Worm (Caenorhabditis elegans) whole organism, mixed stage, embryonic: ENCODE results near the gene nspg-12.

ENCODE experiments used
- M03D4.4 ChIP-seq: sonication (generic microtip); optimal IDR thresholded peaks from 2 replicates; lab custom pipeline; 2017; ENCODE audit warnings: mild to moderate bottlenecking, missing genetic modification characterization, missing compliant biosample characterization
- bed-3 ChIP-seq: fragments of 200-800 bp; sonication (Bioruptor generic); optimal IDR thresholded peaks from 3 replicates; lab custom pipeline; 2018; ENCODE audit warnings: mild to moderate bottlenecking, missing genetic modification characterization, moderate library complexity, missing compliant biosample characterization
- blmp-1 ChIP-seq: fragments of 150-350 bp; optimal IDR thresholded peaks from 2 replicates; lab custom pipeline; 2014; ENCODE audit warnings: missing biosample characterization, missing genetic modification characterization
- ceh-43 ChIP-seq: fragments of 200-800 bp; sonication (Bioruptor generic); optimal IDR thresholded peaks from 2 replicates; lab custom pipeline; 2018; ENCODE audit warnings: mild to moderate bottlenecking, missing genetic modification characterization, moderate library complexity, missing compliant biosample characterization
- ceh-83 ChIP-seq: fragments of 200-800 bp; sonication (Bioruptor generic); optimal IDR thresholded peaks from 2 replicates; lab custom pipeline; 2018; ENCODE audit warnings: mild to moderate bottlenecking, missing genetic modification characterization, missing compliant biosample characterization
- ces-1 ChIP-seq: fragments of 150-350 bp; optimal IDR thresholded peaks from 2 replicates; lab custom pipeline; 2014; ENCODE audit warnings: missing biosample characterization, missing genetic modification reagents, missing genetic modification characterization
- cnd-1 ChIP-seq: fragments of 200-800 bp; sonication (Bioruptor generic); optimal IDR thresholded peaks from 2 replicates; lab custom pipeline; 2018; ENCODE audit warnings: mild to moderate bottlenecking, missing genetic modification characterization, missing compliant biosample characterization
- drap-1 ChIP-seq: fragments of 200-800 bp; sonication (Bioruptor generic); optimal IDR thresholded peaks from 3 replicates; lab custom pipeline; 2018; ENCODE audit warnings: mild to moderate bottlenecking, missing genetic modification characterization, missing compliant biosample characterization
- elt-1 ChIP-seq: sonication (generic microtip); optimal IDR thresholded peaks from 2 replicates; lab custom pipeline; 2017; ENCODE audit warnings: missing genetic modification characterization, mild to moderate bottlenecking, missing compliant biosample characterization, antibody characterized with exemption, moderate library complexity, borderline replicate concordance; ENCODE audit not compliant: insufficient read depth
- elt-3 ChIP-seq: fragments of 150-350 bp; optimal IDR thresholded peaks from 2 replicates; lab custom pipeline; 2014; ENCODE audit warnings: missing biosample characterization, missing genetic modification characterization
- flh-1 ChIP-seq: fragments of 200-800 bp; sonication (Bioruptor generic); optimal IDR thresholded peaks from 2 replicates; lab custom pipeline; 2018; ENCODE audit warnings: mild to moderate bottlenecking, missing genetic modification characterization, moderate library complexity, missing compliant biosample characterization
- ham-2 ChIP-seq: fragments of 200-800 bp; sonication (Bioruptor generic); optimal IDR thresholded peaks from 2 replicates; lab custom pipeline; 2018; ENCODE audit warnings: mild to moderate bottlenecking, missing genetic modification characterization, missing compliant biosample characterization
- hlh-1 ChIP-seq: fragments of 150-350 bp; optimal IDR thresholded peaks from 2 replicates; lab custom pipeline; 2014; ENCODE audit warnings: missing biosample characterization, missing genetic modification reagents, missing genetic modification characterization
- lin-13 ChIP-seq: fragments of 150-350 bp; optimal IDR thresholded peaks from 2 replicates; lab custom pipeline; 2014; ENCODE audit warnings: missing biosample characterization, missing genetic modification characterization
- lin-32 ChIP-seq: fragments of 200-800 bp; sonication (Bioruptor generic); optimal IDR thresholded peaks from 2 replicates; lab custom pipeline; 2018; ENCODE audit warnings: mild to moderate bottlenecking, missing genetic modification characterization, missing compliant biosample characterization
- mab-5 ChIP-seq: fragments of 150-350 bp; optimal IDR thresholded peaks from 2 replicates; lab custom pipeline; 2014; ENCODE audit warnings: missing biosample characterization, missing genetic modification characterization
- mep-1 ChIP-seq: fragments of 150-350 bp; optimal IDR thresholded peaks from 2 replicates; lab custom pipeline; 2017; ENCODE audit warnings: missing biosample characterization, missing genetic modification reagents, missing genetic modification characterization, inconsistent platforms
- mls-2 ChIP-seq: sonication (generic microtip); optimal IDR thresholded peaks from 2 replicates; lab custom pipeline; 2016; ENCODE audit warnings: mild to moderate bottlenecking, missing genetic modification characterization, moderate library complexity, missing compliant biosample characterization
- nhr-12 ChIP-seq: fragments of 150-350 bp; optimal IDR thresholded peaks from 2 replicates; lab custom pipeline; 2014; ENCODE audit warnings: missing biosample characterization, missing genetic modification characterization
- nhr-2 ChIP-seq: fragments of 150-350 bp; optimal IDR thresholded peaks from 2 replicates; lab custom pipeline; 2014; ENCODE audit warnings: missing biosample characterization, missing genetic modification characterization
- nhr-237 ChIP-seq: fragments of 150-350 bp; optimal IDR thresholded peaks from 2 replicates; lab custom pipeline; 2014; ENCODE audit warnings: missing biosample characterization, missing genetic modification characterization
- nhr-28 ChIP-seq: fragments of 150-350 bp; optimal IDR thresholded peaks from 2 replicates; lab custom pipeline; 2014; ENCODE audit warnings: missing biosample characterization, missing genetic modification characterization
- pha-4 ChIP-seq: fragments of 150-350 bp; optimal IDR thresholded peaks from 2 replicates; lab custom pipeline; 2018; ENCODE audit warnings: missing biosample characterization, missing genetic modification reagents, missing genetic modification characterization
- sem-2 ChIP-seq: fragments of 200-800 bp; sonication (Bioruptor generic); optimal IDR thresholded peaks from 2 replicates; lab custom pipeline; 2018; ENCODE audit warnings: mild to moderate bottlenecking, missing genetic modification characterization, missing compliant biosample characterization
- snpc-4 ChIP-seq: fragments of 150-350 bp; optimal IDR thresholded peaks from 2 replicates; lab custom pipeline; 2014; ENCODE audit warnings: missing biosample characterization, missing genetic modification characterization
- sptf-1 ChIP-seq: sonication (generic microtip); optimal IDR thresholded peaks from 2 replicates; lab custom pipeline; 2017; ENCODE audit warnings: mild to moderate bottlenecking, missing genetic modification characterization, moderate library complexity, missing compliant biosample characterization
- tbx-8 ChIP-seq: fragments of 200-800 bp; sonication (Bioruptor generic); optimal IDR thresholded peaks from 2 replicates; lab custom pipeline; 2018; ENCODE audit warnings: mild to moderate bottlenecking, missing genetic modification characterization, moderate library complexity, missing compliant biosample characterization
- unc-39 ChIP-seq: fragments of 150-350 bp; optimal IDR thresholded peaks from 2 replicates; lab custom pipeline; 2014; ENCODE audit warnings: missing biosample characterization, missing genetic modification characterization
- unc-62 ChIP-seq: fragments of 150-350 bp; optimal IDR thresholded peaks from 2 replicates; lab custom pipeline; 2014; ENCODE audit warnings: missing biosample characterization, missing genetic modification reagents, missing genetic modification characterization
- zip-8 ChIP-seq: fragments of 150-350 bp; optimal IDR thresholded peaks from 2 replicates; lab custom pipeline; 2014; ENCODE audit warnings: missing biosample characterization, missing genetic modification characterization
- ztf-11 ChIP-seq: fragments of 150-350 bp; optimal IDR thresholded peaks from 2 replicates; lab custom pipeline; 2014; ENCODE audit warnings: missing biosample characterization, missing genetic modification characterization

nspg-12 gene

DNA sequence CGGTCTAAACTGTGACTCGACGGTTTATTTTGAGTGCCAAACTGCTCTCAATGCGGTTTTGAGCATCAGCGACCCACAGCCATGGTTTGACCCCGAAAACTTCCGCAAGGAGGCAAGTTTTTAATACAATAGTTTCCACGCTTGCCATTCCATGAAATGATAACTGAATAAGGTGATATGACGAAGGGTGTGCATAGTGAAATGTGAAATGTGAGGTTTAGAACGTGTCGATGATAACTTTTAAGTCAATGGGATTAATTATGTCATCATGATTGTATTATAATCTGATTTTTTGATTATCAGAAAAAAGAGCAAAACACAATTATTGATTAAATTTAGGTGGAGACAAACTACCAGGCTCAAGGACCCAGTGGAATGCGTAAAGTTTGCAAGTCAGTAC is 1.8 kb upstream of the nspg-12 start:
- TF ChIP-seq nhr-2 (tag; lab: Kevin White, UChicago), result no peak
- no peak for TF ChIP-seq ceh-83
- no peak for TF ChIP-seq lin-32 (GFP tag; lab: Kevin White, UChicago)
- no peak for TF ChIP-seq pha-4 (tag; lab: Kevin White, UChicago)
- TF ChIP-seq M03D4.4 (tag; lab: Kevin White, UChicago), result no peak
- TF ChIP-seq ceh-43, result no peak
- no peak for TF ChIP-seq ztf-11 (tag; lab: Kevin White, UChicago)
- no peak for TF ChIP-seq nhr-28 (tag; lab: Kevin White, UChicago)
- no peak for TF ChIP-seq elt-3 (tag; lab: Kevin White, UChicago)
- TF ChIP-seq blmp-1 (tag; lab: Kevin White, UChicago), result no peak
- TF ChIP-seq hlh-1 (tag; lab: Kevin White, UChicago), result no peak
- no peak for TF ChIP-seq mep-1 (tag; lab: Kevin White, UChicago)
- no peak for TF ChIP-seq mab-5 (tag; lab: Kevin White, UChicago)
- TF ChIP-seq bed-3 (GFP tag; lab: Kevin White, UChicago), result no peak
- TF ChIP-seq drap-1 (GFP tag; lab: Kevin White, UChicago), result no peak
- TF ChIP-seq ces-1 (GFP tag; lab: Kevin White, UChicago), result no peak
- TF ChIP-seq cnd-1 (tag; lab: Kevin White, UChicago), result no peak
- TF ChIP-seq flh-1 (GFP tag; lab: Kevin White, UChicago), result no peak
- TF ChIP-seq elt-1 (tag; lab: Kevin White, UChicago), result no peak
- no peak for TF ChIP-seq sem-2 (GFP tag; lab: Kevin White, UChicago)
- TF ChIP-seq, all 35 proteins: peak for 0

DNA sequence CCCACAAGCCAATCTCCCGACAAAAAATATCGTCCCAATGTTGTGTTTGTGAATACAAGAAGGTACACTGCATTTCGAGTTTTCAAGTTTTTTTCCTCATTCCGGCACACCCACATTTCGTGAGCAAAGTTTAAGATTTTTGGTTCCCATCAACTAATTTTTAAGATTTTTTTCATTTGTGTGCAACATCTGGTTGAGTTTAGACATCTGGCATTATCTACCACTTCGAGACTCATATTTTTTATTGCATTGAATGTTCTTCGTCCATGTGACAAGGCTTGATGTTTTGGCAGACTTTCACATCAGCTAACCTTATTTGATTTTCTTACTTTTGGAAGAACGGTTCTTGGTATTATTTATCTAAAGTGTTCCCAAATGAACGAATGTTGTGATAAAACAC is 3.3 kb downstream of the nspg-12 start:
- TF ChIP-seq ces-1 (GFP tag; lab: Kevin White, UChicago) (no peak), nhr-237 (tag; lab: Kevin White, UChicago) (no peak), zip-8 (tag; lab: Kevin White, UChicago) (no peak), ham-2 (GFP tag; lab: Kevin White, UChicago) (no peak), sptf-1 (tag; lab: Kevin White, UChicago) (no peak), mep-1 (tag; lab: Kevin White, UChicago) (no peak), ztf-11 (tag; lab: Kevin White, UChicago) (no peak), unc-62 (GFP tag; lab: Kevin White, UChicago) (no peak), tbx-8 (GFP tag; lab: Kevin White, UChicago) (no peak), mls-2 (tag; lab: Kevin White, UChicago) (no peak), elt-3 (tag; lab: Kevin White, UChicago) (no peak), drap-1 (GFP tag; lab: Kevin White, UChicago) (no peak), pha-4 (tag; lab: Kevin White, UChicago) (no peak), hlh-1 (tag; lab: Kevin White, UChicago) (no peak), cnd-1 (tag; lab: Kevin White, UChicago) (no peak)

DNA sequence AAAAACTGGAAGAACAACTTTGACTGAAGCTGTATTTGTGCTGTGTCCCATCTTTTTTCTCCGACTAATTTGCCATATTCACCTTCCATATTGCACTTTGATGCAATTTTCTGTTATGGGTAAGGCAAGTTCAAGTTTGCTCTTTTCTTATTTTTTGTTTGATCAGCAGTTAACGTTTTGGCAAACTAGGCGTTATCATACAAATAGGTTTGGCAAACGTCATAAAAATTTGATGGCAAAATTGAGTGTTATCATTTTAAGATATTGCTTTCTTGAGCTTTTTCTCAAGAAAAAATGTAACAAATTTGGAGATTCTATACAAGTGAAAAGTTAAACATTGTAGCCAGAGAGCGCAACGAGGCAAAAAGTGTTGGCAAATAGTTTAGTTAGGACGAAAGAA is 4.9 kb downstream of the nspg-12 start:
- TF ChIP-seq mls-2 (tag; lab: Kevin White, UChicago), result no peak
- no peak for TF ChIP-seq bed-3 (GFP tag; lab: Kevin White, UChicago)
- TF ChIP-seq, all 35 proteins: peak for 0

DNA sequence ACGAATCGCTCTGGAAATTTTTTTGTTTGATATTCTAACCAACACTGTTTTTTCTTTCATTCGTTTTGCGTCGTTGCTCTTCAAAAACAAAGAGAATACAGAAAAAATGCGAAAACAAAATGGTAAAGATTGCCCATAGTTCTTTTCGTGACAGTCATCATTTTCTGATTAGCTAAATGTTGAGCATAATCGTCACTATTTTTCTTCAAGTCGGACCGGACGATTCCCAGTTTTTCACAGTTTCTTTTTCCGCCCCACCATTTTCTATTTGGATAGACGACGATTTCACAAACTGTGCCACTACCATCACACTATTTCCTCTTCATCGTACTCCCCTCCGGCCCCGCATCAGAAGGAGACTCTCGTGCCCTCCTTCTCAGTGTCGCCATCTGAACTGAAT is 6.5 kb downstream of the nspg-12 start:
- TF ChIP-seq nhr-28 (tag; lab: Kevin White, UChicago) (no peak), unc-39 (tag; lab: Kevin White, UChicago) (no peak), nhr-2 (tag; lab: Kevin White, UChicago) (no peak), ceh-43 (no peak), lin-32 (GFP tag; lab: Kevin White, UChicago) (no peak), elt-1 (tag; lab: Kevin White, UChicago) (no peak), cnd-1 (tag; lab: Kevin White, UChicago) (no peak), ztf-11 (tag; lab: Kevin White, UChicago) (no peak), flh-1 (GFP tag; lab: Kevin White, UChicago) (no peak), snpc-4 (tag; lab: Kevin White, UChicago) (no peak), ces-1 (GFP tag; lab: Kevin White, UChicago) (no peak), sptf-1 (tag; lab: Kevin White, UChicago) (no peak), zip-8 (tag; lab: Kevin White, UChicago) (no peak), nhr-12 (no peak), lin-13 (no peak)
